Worm (Caenorhabditis elegans) whole organism, L3 larva: ENCODE data around the gene F40G9.5.

Experiments
- ceh-16 ChIP-seq: sonication (generic microtip); optimal IDR thresholded peaks from 2 replicates; lab custom pipeline; 2017; ENCODE audit warnings: missing biosample characterization, missing genetic modification characterization
- ceh-82 ChIP-seq: fragments of 150-350 bp; optimal IDR thresholded peaks from 2 replicates; lab custom pipeline; 2014; ENCODE audit warnings: missing biosample characterization, missing genetic modification characterization
- daf-12 ChIP-seq: fragments of 150-350 bp; optimal IDR thresholded peaks from 2 replicates; lab custom pipeline; 2014; ENCODE audit warnings: missing biosample characterization, missing genetic modification reagents, missing genetic modification characterization
- eor-1 ChIP-seq, 2 experiments: fragments of 150-350 bp; optimal IDR thresholded peaks; 2 replicates each; lab custom pipeline; 2014 to 2018; ENCODE audit warnings: missing biosample characterization in 2 of 2, missing genetic modification characterization in 2 of 2
- lin-39 ChIP-seq: fragments of 150-350 bp; optimal IDR thresholded peaks from 2 replicates; lab custom pipeline; 2018; ENCODE audit warnings: missing biosample characterization, missing genetic modification reagents, missing genetic modification characterization
- nfya-1 ChIP-seq: sonication (generic microtip); optimal IDR thresholded peaks from 2 replicates; lab custom pipeline; 2017; ENCODE audit warnings: missing genetic modification characterization, mild to moderate bottlenecking, missing compliant biosample characterization, antibody characterized with exemption, moderate library complexity; ENCODE audit not compliant: insufficient read depth
- nhr-77 ChIP-seq: fragments of 150-350 bp; optimal IDR thresholded peaks from 2 replicates; lab custom pipeline; 2014; ENCODE audit warnings: missing biosample characterization, missing genetic modification characterization
- pqm-1 ChIP-seq: fragments of 150-350 bp; optimal IDR thresholded peaks from 2 replicates; lab custom pipeline; 2017; ENCODE audit warnings: missing biosample characterization, missing genetic modification characterization, inconsistent platforms
- sea-2 ChIP-seq: fragments of 150-350 bp; sonication (generic microtip); optimal IDR thresholded peaks from 4 replicates; lab custom pipeline; 2014; ENCODE audit warnings: missing biosample characterization, missing genetic modification reagents, missing genetic modification characterization
- skn-1 ChIP-seq: fragments of 150-350 bp; optimal IDR thresholded peaks from 2 replicates; lab custom pipeline; 2014; ENCODE audit warnings: missing biosample characterization, missing genetic modification characterization
- snpc-4 ChIP-seq: fragments of 150-350 bp; optimal IDR thresholded peaks from 2 replicates; lab custom pipeline; 2014; ENCODE audit warnings: missing biosample characterization, missing genetic modification characterization
- unc-62 ChIP-seq: fragments of 150-350 bp; sonication (generic microtip); optimal IDR thresholded peaks from 4 replicates; lab custom pipeline; 2014; ENCODE audit warnings: missing biosample characterization, missing genetic modification reagents, missing genetic modification characterization
- zag-1 ChIP-seq: fragments of 150-350 bp; optimal IDR thresholded peaks from 2 replicates; lab custom pipeline; 2014; ENCODE audit warnings: missing biosample characterization, missing genetic modification characterization
- ztf-11 ChIP-seq: fragments of 150-350 bp; optimal IDR thresholded peaks from 2 replicates; lab custom pipeline; 2014; ENCODE audit warnings: missing biosample characterization, missing genetic modification characterization

- TF ChIP-seq daf-12 (tag; lab: Kevin White, UChicago): no peak
- TF ChIP-seq skn-1 (tag; lab: Kevin White, UChicago): no peak
- TF ChIP-seq zag-1: no peak
- TF ChIP-seq snpc-4: no peak
- no peak for TF ChIP-seq sea-2
- TF ChIP-seq ceh-82 (tag; lab: Kevin White, UChicago): no peak
- no peak for TF ChIP-seq nfya-1 (tag; lab: Kevin White, UChicago)
- TF ChIP-seq pqm-1: no peak
- TF ChIP-seq ceh-16 (tag; lab: Kevin White, UChicago): no peak
- no peak for TF ChIP-seq unc-62 (GFP tag; lab: Kevin White, UChicago)
- TF ChIP-seq eor-1 (tag; optimal IDR thresholded peaks at IDR 0.05; lab: Kevin White, UChicago): no peak
- no peak for TF ChIP-seq lin-39 (tag; lab: Kevin White, UChicago)
- no peak for TF ChIP-seq nhr-77 (tag; lab: Kevin White, UChicago)
- TF ChIP-seq ztf-11 (tag; lab: Kevin White, UChicago): no peak
These were observed 2.9 kb upstream of the F40G9.5 start for ce11 chrIII:178126-178525.
